Fruit fly (Drosophila melanogaster) whole organism, embryonic: ENCODE measurements around the gene CG46434.

ENCODE experiments used
- Awh ChIP-seq: fragments of 200-800 bp; sonication (Bioruptor generic); IDR thresholded peaks from 2 replicates; pipeline ENCODE4, ENCODE4 v1.3.6; 2022; ENCODE audit warnings: missing biosample characterization, missing genetic modification characterization
- Blimp-1 ChIP-seq: fragments of 200-800 bp; sonication (Bioruptor generic); optimal IDR thresholded peaks from 3 replicates; lab custom pipeline; 2018; ENCODE audit warnings: missing biosample characterization, missing genetic modification characterization, mild to moderate bottlenecking, moderate library complexity, missing genetic modification reagents
- CG10366 ChIP-seq: fragments of 200-800 bp; sonication (Bioruptor generic); IDR thresholded peaks from 2 replicates; pipeline ENCODE4 v1.3.6; 2022; ENCODE audit warnings: missing biosample characterization, missing genetic modification characterization
- CG11085 ChIP-seq: fragments of 200-800 bp; sonication (Bioruptor generic); IDR thresholded peaks from 2 replicates; pipeline ENCODE4 v1.3.6; 2022; ENCODE audit warnings: missing biosample characterization, missing genetic modification characterization
- CG1233 ChIP-seq: fragments of 200-800 bp; sonication (Bioruptor generic); optimal IDR thresholded peaks from 4 replicates; lab custom pipeline; 2018; ENCODE audit warnings: missing biosample characterization, mild to moderate bottlenecking, missing genetic modification characterization
- CG12391 ChIP-seq: fragments of 200-800 bp; sonication (Bioruptor generic); optimal IDR thresholded peaks from 3 replicates; lab custom pipeline; 2018; ENCODE audit warnings: missing biosample characterization, mild to moderate bottlenecking, missing genetic modification characterization, moderate library complexity
- CG12769 ChIP-seq: fragments of 200-800 bp; sonication (Bioruptor generic); optimal IDR thresholded peaks from 2 replicates; lab custom pipeline; 2019; ENCODE audit warnings: missing biosample characterization, mild to moderate bottlenecking, missing genetic modification characterization, moderate library complexity
- CG14860 ChIP-seq: fragments of 200-800 bp; sonication (Bioruptor generic); IDR thresholded peaks from 3 replicates; pipeline ENCODE4 v1.3.6; 2022; ENCODE audit warnings: missing biosample characterization, missing genetic modification characterization; ENCODE audit not compliant: partially characterized antibody
- CG15011 ChIP-seq: fragments of 200-800 bp; sonication (Bioruptor generic); optimal IDR thresholded peaks from 3 replicates; lab custom pipeline; 2018; ENCODE audit warnings: missing biosample characterization, mild to moderate bottlenecking, missing genetic modification characterization
- CG17385 ChIP-seq: fragments of 200-800 bp; sonication (Bioruptor generic); optimal IDR thresholded peaks from 3 replicates; lab custom pipeline; 2018; ENCODE audit warnings: missing biosample characterization, mild to moderate bottlenecking, missing genetic modification characterization
- CG2199 ChIP-seq: fragments of 200-800 bp; sonication (Bioruptor generic); IDR thresholded peaks from 3 replicates; pipeline ENCODE4 v1.3.6; 2022; ENCODE audit warnings: missing biosample characterization, missing genetic modification characterization
- CG3407 ChIP-seq: fragments of 200-800 bp; sonication (Bioruptor generic); optimal IDR thresholded peaks from 2 replicates; lab custom pipeline; 2018; ENCODE audit warnings: missing biosample characterization, mild to moderate bottlenecking, missing genetic modification characterization
- D19B ChIP-seq: fragments of 200-800 bp; sonication (Bioruptor generic); optimal IDR thresholded peaks from 2 replicates; lab custom pipeline; 2017; ENCODE audit warnings: missing biosample characterization, mild to moderate bottlenecking, missing genetic modification characterization
- Dbx ChIP-seq: fragments of 200-800 bp; sonication (Bioruptor generic); IDR thresholded peaks from 3 replicates; pipeline ENCODE4 v1.3.6; 2022; ENCODE audit warnings: missing biosample characterization, missing genetic modification characterization
- Deaf1 ChIP-seq: fragments of 200-800 bp; optimal IDR thresholded peaks from 3 replicates; lab custom pipeline; 2019; ENCODE audit warnings: missing biosample characterization, mild to moderate bottlenecking, missing genetic modification characterization, moderate library complexity
- Ets65A ChIP-seq: fragments of 200-800 bp; sonication (Bioruptor generic); peaks from one replicate; lab custom pipeline; 2016; ENCODE audit warnings: missing biosample characterization, missing genetic modification characterization
- Fer2 ChIP-seq: fragments of 200-800 bp; sonication (Bioruptor generic); optimal IDR thresholded peaks from 2 replicates; lab custom pipeline; 2018; ENCODE audit warnings: missing biosample characterization, mild to moderate bottlenecking, missing genetic modification characterization, moderate library complexity
- Fer3 ChIP-seq: fragments of 200-800 bp; sonication (Bioruptor generic); optimal IDR thresholded peaks from 2 replicates; lab custom pipeline; 2018; ENCODE audit warnings: missing biosample characterization, mild to moderate bottlenecking, missing genetic modification characterization, moderate library complexity
- Gsc ChIP-seq: fragments of 200-800 bp; sonication (Bioruptor generic); IDR thresholded peaks from 2 replicates; pipeline ENCODE4 v1.3.6; 2022; ENCODE audit warnings: missing biosample characterization, missing genetic modification characterization
- Hey ChIP-seq: fragments of 200-800 bp; sonication (Bioruptor generic); optimal IDR thresholded peaks from 3 replicates; lab custom pipeline; 2018; ENCODE audit warnings: missing biosample characterization, mild to moderate bottlenecking, missing genetic modification characterization
- Hr3 ChIP-seq: fragments of 200-800 bp; sonication (Bioruptor generic); optimal IDR thresholded peaks from 3 replicates; lab custom pipeline; 2016; ENCODE audit warnings: missing biosample characterization, missing genetic modification characterization
- Kr ChIP-seq: fragments of 200-800 bp; sonication (Bioruptor generic); optimal IDR thresholded peaks from 2 replicates; lab custom pipeline; 2017; ENCODE audit warnings: missing biosample characterization, mild to moderate bottlenecking, missing genetic modification characterization
- Med ChIP-seq: fragments of 200-800 bp; sonication (Bioruptor generic); peaks from one replicate; lab custom pipeline; 2016; ENCODE audit warnings: missing biosample characterization, missing genetic modification characterization, mild to moderate bottlenecking, inconsistent platforms, moderate library complexity
- Nf-YB ChIP-seq: fragments of 200-800 bp; sonication (Bioruptor generic); optimal IDR thresholded peaks from 3 replicates; lab custom pipeline; 2019; ENCODE audit warnings: missing biosample characterization, mild to moderate bottlenecking, missing genetic modification characterization, moderate library complexity
- Pdp1 ChIP-seq, 2 experiments: fragments of 200-800 bp; sonication (Bioruptor generic); optimal IDR thresholded peaks; 3 replicates each; lab custom pipeline; 2016; ENCODE audit warnings: missing biosample characterization in 2 of 2, missing genetic modification characterization in 2 of 2, mild to moderate bottlenecking in 1 of 2, moderate library complexity in 1 of 2
- Rx ChIP-seq: fragments of 200-800 bp; sonication (Bioruptor generic); IDR thresholded peaks from 2 replicates; pipeline ENCODE4 v1.3.6; 2022; ENCODE audit warnings: missing biosample characterization, missing genetic modification characterization
- ab ChIP-seq: fragments of 200-800 bp; sonication (Bioruptor generic); optimal IDR thresholded peaks from 2 replicates; lab custom pipeline; 2016; ENCODE audit warnings: missing biosample characterization, missing genetic modification characterization
- abd-A ChIP-seq: fragments of 200-800 bp; sonication (Bioruptor generic); optimal IDR thresholded peaks from 3 replicates; lab custom pipeline; 2019; ENCODE audit warnings: missing biosample characterization, mild to moderate bottlenecking, missing genetic modification characterization, moderate library complexity
- amos ChIP-seq: fragments of 200-800 bp; sonication (Bioruptor generic); IDR thresholded peaks from 2 replicates; pipeline ENCODE4 v1.3.6; 2022; ENCODE audit warnings: missing biosample characterization, missing genetic modification characterization; ENCODE audit not compliant: partially characterized antibody
- ara ChIP-seq: fragments of 200-800 bp; sonication (Bioruptor generic); IDR thresholded peaks from 2 replicates; pipeline ENCODE4 v1.3.6; 2022; ENCODE audit warnings: missing biosample characterization, missing genetic modification characterization
- cad ChIP-seq: fragments of >200 bp; optimal IDR thresholded peaks from 2 replicates; lab custom pipeline; 2017; ENCODE audit warnings: missing biosample characterization, missing genetic modification characterization
- chinmo ChIP-seq: fragments of 200-800 bp; sonication (Bioruptor generic); IDR thresholded peaks from 4 replicates; pipeline ENCODE4 v1.3.6; 2022; ENCODE audit warnings: missing biosample characterization, missing genetic modification characterization; ENCODE audit not compliant: partially characterized antibody
- dati ChIP-seq: fragments of 200-800 bp; sonication (Bioruptor generic); IDR thresholded peaks from 2 replicates; pipeline ENCODE4 v1.3.6; 2022; ENCODE audit warnings: missing biosample characterization, missing genetic modification characterization
- dimm ChIP-seq: fragments of 200-800 bp; sonication (Bioruptor generic); IDR thresholded peaks from 2 replicates; pipeline ENCODE4 v1.3.6; 2022; ENCODE audit warnings: missing biosample characterization, missing genetic modification characterization
- eve ChIP-seq, 2 experiments: fragments of >200 bp; optimal IDR thresholded peaks; 2 replicates each; lab custom pipeline; 2017; ENCODE audit warnings: missing biosample characterization in 2 of 2, missing genetic modification characterization in 2 of 2
- fu2 ChIP-seq: fragments of 200-800 bp; sonication (Bioruptor generic); optimal IDR thresholded peaks from 2 replicates; lab custom pipeline; 2016; ENCODE audit warnings: missing biosample characterization, missing genetic modification characterization
- hb ChIP-seq: fragments of 200-800 bp; sonication (Bioruptor generic); IDR thresholded peaks from 3 replicates; pipeline ENCODE4 v1.3.6; 2022; ENCODE audit warnings: missing biosample characterization, missing genetic modification characterization; ENCODE audit not compliant: partially characterized antibody
- ken ChIP-seq: fragments of 200-800 bp; sonication (Bioruptor generic); IDR thresholded peaks from 3 replicates; pipeline ENCODE4 v1.3.6; 2022; ENCODE audit warnings: missing biosample characterization, missing genetic modification characterization
- mirr ChIP-seq: fragments of 200-800 bp; sonication (Bioruptor generic); optimal IDR thresholded peaks from 3 replicates; lab custom pipeline; 2018; ENCODE audit warnings: missing biosample characterization, mild to moderate bottlenecking, missing genetic modification characterization
- p53 ChIP-seq: fragments of 200-800 bp; sonication (Bioruptor generic); optimal IDR thresholded peaks from 2 replicates; lab custom pipeline; 2016; ENCODE audit warnings: missing biosample characterization, missing genetic modification characterization
- ranshi ChIP-seq: fragments of 200-800 bp; sonication (Bioruptor generic); IDR thresholded peaks from 2 replicates; pipeline ENCODE4 v1.3.6; 2022; ENCODE audit warnings: missing biosample characterization, missing genetic modification characterization
- rib ChIP-seq: fragments of 200-800 bp; sonication (Bioruptor generic); IDR thresholded peaks from 2 replicates; pipeline ENCODE4 v1.3.6; 2022; ENCODE audit warnings: missing biosample characterization, missing genetic modification characterization
- ro ChIP-seq: fragments of 200-800 bp; sonication (Bioruptor generic); IDR thresholded peaks from 2 replicates; pipeline ENCODE4 v1.3.6; 2022; ENCODE audit warnings: missing biosample characterization, missing genetic modification characterization
- row ChIP-seq: fragments of 200-800 bp; sonication (Bioruptor generic); IDR thresholded peaks from 3 replicates; pipeline ENCODE4 v1.3.6; 2022; ENCODE audit warnings: missing biosample characterization, missing genetic modification characterization
- sens ChIP-seq: fragments of 200-800 bp; sonication (Bioruptor generic); peaks from one replicate; lab custom pipeline; 2016; ENCODE audit warnings: missing biosample characterization, missing genetic modification characterization
- slou ChIP-seq: fragments of 200-800 bp; sonication (Bioruptor generic); optimal IDR thresholded peaks from 3 replicates; lab custom pipeline; 2016; ENCODE audit warnings: missing biosample characterization, missing genetic modification characterization
- sr ChIP-seq: fragments of 200-800 bp; sonication (Bioruptor generic); IDR thresholded peaks from 3 replicates; pipeline ENCODE4 v1.3.6; 2022; ENCODE audit warnings: missing biosample characterization, missing genetic modification characterization
- stwl ChIP-seq: fragments of 200-800 bp; sonication (Bioruptor generic); optimal IDR thresholded peaks from 3 replicates; lab custom pipeline; 2018; ENCODE audit warnings: missing biosample characterization, mild to moderate bottlenecking, missing genetic modification characterization, moderate library complexity
- sug ChIP-seq: fragments of 200-800 bp; optimal IDR thresholded peaks from 2 replicates; lab custom pipeline; 2019; ENCODE audit warnings: missing biosample characterization, mild to moderate bottlenecking, missing genetic modification characterization, moderate library complexity
- vfl ChIP-seq: fragments of 200-800 bp; sonication (Bioruptor generic); optimal IDR thresholded peaks from 2 replicates; lab custom pipeline; 2016; ENCODE audit warnings: missing biosample characterization, missing genetic modification characterization

The CG46434 gene

DNA sequence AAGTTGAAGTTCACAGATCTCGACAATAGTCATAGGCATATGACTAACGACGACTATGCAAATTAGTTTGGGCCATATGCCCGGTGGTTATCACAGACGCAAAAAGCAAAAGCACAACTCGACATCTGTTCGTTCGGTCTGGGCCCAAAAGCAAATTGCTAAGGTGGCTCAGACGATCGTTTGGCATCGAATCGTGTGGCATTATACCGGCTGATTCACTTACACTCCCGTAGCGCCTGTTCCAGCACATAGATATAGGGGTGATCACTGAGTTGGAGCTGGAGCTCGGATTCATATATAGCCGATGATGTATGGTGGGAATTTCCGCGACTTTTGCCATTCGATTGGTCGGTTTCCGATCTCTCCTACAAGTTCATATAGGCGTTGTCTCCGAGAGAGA, 22.1 kb upstream of the CG46434 start (continued):
- TF ChIP-seq CG15011 (GFP tag; lab: Kevin White, UChicago) (no peak), Hr3 (GFP tag; lab: Kevin White, UChicago) (no peak), CG12769 (tag; lab: Kevin White, UChicago) (peak; percentile 75), fu2 (no peak), ro (GFP tag; lab: Robert Waterston, UW) (no peak), chinmo (GFP tag; lab: Robert Waterston, UW) (peak; percentile 69; the same call in 1 of the 4 replicates), abd-A (peak; percentile 31), Deaf1 (peak; percentile 16), Ets65A (peak; percentile 53), Dbx (0 out of 3 replicates have a peak, but pooled peaks have one; percentile 37), CG2199 (GFP tag; lab: Robert Waterston, UW) (peak; percentile 71; the same call in 1 of the 3 replicates), CG11085 (GFP tag; lab: Robert Waterston, UW) (no peak), Nf-YB (GFP tag; lab: Kevin White, UChicago) (peak; percentile 11), Rx (no peak), CG3407 (GFP tag; lab: Kevin White, UChicago) (no peak), vfl (GFP tag; lab: Kevin White, UChicago) (no peak), ara (no peak)

DNA sequence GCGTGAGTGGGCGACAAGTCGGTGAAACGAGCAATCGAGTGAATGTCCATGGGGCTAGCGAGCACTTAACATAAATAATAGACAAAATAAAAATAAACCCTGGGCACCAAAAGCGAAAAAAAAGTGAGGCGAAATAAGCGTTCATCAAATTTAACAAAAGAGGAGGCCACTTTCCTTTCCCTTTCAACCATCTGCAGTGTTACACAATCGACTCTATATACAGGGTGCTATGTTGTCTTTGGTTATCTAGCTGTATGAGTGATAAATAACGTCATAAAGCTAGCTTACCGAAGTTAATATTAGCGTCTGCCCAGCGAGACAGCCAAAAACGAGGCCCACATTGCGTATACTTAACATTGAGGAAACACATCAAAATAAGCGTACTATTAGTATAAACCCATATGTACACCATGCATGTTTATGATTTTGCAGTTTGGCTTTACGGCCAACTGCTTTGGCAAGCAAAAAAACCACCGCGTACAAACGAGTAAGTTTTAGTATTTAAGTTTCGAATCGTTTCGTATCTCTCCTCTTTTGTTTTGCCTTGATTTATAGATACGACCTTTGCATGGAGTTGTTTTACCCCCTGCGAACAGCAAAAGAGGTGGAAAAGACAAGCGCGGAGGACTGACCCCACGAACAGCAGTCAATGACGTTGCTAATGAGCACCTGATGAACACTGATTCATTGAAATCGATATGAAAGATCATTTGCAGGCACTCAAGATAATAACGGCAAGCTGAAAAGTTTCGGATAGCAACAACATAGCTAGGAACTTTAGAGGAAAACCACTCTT, 21.1 kb upstream of the CG46434 start:
- peak in 1 of 2 experiments; percentile 75 for TF ChIP-seq eve (GFP tag; optimal IDR thresholded peaks at IDR 0.05; lab: Kevin White, UChicago)
- TF ChIP-seq ken (GFP tag; lab: Robert Waterston, UW): 0 out of 3 replicates have a peak, but pooled peaks have one; percentile 18
- peak; percentile 75 for TF ChIP-seq Awh (GFP tag; lab: Robert Waterston, UW)
- TF ChIP-seq Pdp1 (GFP tag; optimal IDR thresholded peaks at IDR 0.05; lab: Kevin White, UChicago): peak in 1 of 2 experiments; percentile 65
- TF ChIP-seq Kr (GFP tag; lab: Kevin White, UChicago): no peak
- TF ChIP-seq CG14860 (GFP tag; lab: Robert Waterston, UW): no peak
- TF ChIP-seq row (GFP tag; lab: Robert Waterston, UW): no peak
- no peak for TF ChIP-seq mirr (GFP tag; lab: Kevin White, UChicago)
- TF ChIP-seq dati (GFP tag; lab: Robert Waterston, UW): no peak
- no peak for TF ChIP-seq D19B (GFP tag; lab: Kevin White, UChicago)
- no peak for TF ChIP-seq Hey (tag; lab: Kevin White, UChicago)
- TF ChIP-seq CG1233 (GFP tag; lab: Kevin White, UChicago): no peak
- TF ChIP-seq CG12391 (tag; lab: Kevin White, UChicago): no peak
- no peak for TF ChIP-seq amos (GFP tag; lab: Robert Waterston, UW)
- peak; percentile 73 for TF ChIP-seq sug (tag; lab: Kevin White, UChicago)
- no peak for TF ChIP-seq stwl
- 0 out of 2 replicates have a peak, but pooled peaks have one; percentile 8 for TF ChIP-seq CG10366 (GFP tag; lab: Robert Waterston, UW)
- TF ChIP-seq Blimp-1 (GFP tag; lab: Kevin White, UChicago): peak; percentile 62
- TF ChIP-seq sr (GFP tag; lab: Robert Waterston, UW): no peak
- no peak for TF ChIP-seq hb (GFP tag; lab: Robert Waterston, UW)
- no peak for TF ChIP-seq cad (GFP tag; lab: Kevin White, UChicago)
- TF ChIP-seq CG17385 (GFP tag; lab: Kevin White, UChicago): no peak
- no peak for TF ChIP-seq ab (GFP tag; lab: Kevin White, UChicago)
- peak; percentile 50 for TF ChIP-seq Med (GFP tag; lab: Kevin White, UChicago)
- no peak for TF ChIP-seq Fer2 (tag; lab: Kevin White, UChicago)
- TF ChIP-seq ranshi: no peak
- TF ChIP-seq rib (GFP tag; lab: Robert Waterston, UW): no peak
- TF ChIP-seq Fer3: no peak
- no peak for TF ChIP-seq p53 (GFP tag; lab: Kevin White, UChicago)
- no peak for TF ChIP-seq dimm (GFP tag; lab: Robert Waterston, UW)
- TF ChIP-seq slou (GFP tag; lab: Kevin White, UChicago): no peak
- TF ChIP-seq sens: peak; percentile 48
- no peak for TF ChIP-seq Gsc (GFP tag; lab: Robert Waterston, UW)
